Worm (Caenorhabditis elegans): Measurements from ENCODE around the gene F52H2.3.

The F52H2.3 gene

ce11 chrX:2553433-2553860, 12.6 kb upstream of the F52H2.3 start (continued):
- TF ChIP-seq unc-62 (GFP tag; optimal IDR thresholded peaks at IDR 0.05) (peak; percentile 29), nhr-237 (tag; optimal IDR thresholded peaks at IDR 0.05) (peak; percentile 12), sptf-1 (tag; optimal IDR thresholded peaks at IDR 0.05) (peak; percentile 80), lin-32 (GFP tag; optimal IDR thresholded peaks at IDR 0.05) (no peak)

- peak; percentile 8 for TF ChIP-seq unc-120 (tag; optimal IDR thresholded peaks at IDR 0.05; ENCODE audit: poor library complexity, severe bottlenecking)
- TF ChIP-seq nhr-76 (tag; optimal IDR thresholded peaks at IDR 0.05): no peak
- TF ChIP-seq elt-3 (tag; optimal IDR thresholded peaks at IDR 0.05): no peak
- TF ChIP-seq snpc-4 (tag; optimal IDR thresholded peaks at IDR 0.05): no peak
- TF ChIP-seq sptf-1 (tag; optimal IDR thresholded peaks at IDR 0.05): peak; percentile 40
- TF ChIP-seq sem-2 (GFP tag; optimal IDR thresholded peaks at IDR 0.05): no peak
- peak; percentile 88 for TF ChIP-seq nhr-2 (tag; optimal IDR thresholded peaks at IDR 0.05)
- no peak for TF ChIP-seq unc-62 (GFP tag; optimal IDR thresholded peaks at IDR 0.05)
- TF ChIP-seq mab-5 (tag; optimal IDR thresholded peaks at IDR 0.05): no peak
- TF ChIP-seq mep-1 (tag; optimal IDR thresholded peaks at IDR 0.05): peak; percentile 16
- TF ChIP-seq lin-32 (GFP tag; optimal IDR thresholded peaks at IDR 0.05): no peak
- peak; percentile 49 for TF ChIP-seq drap-1 (GFP tag; optimal IDR thresholded peaks at IDR 0.05)
- no peak for TF ChIP-seq ces-1 (GFP tag; optimal IDR thresholded peaks at IDR 0.05)
- TF ChIP-seq nhr-28 (tag; optimal IDR thresholded peaks at IDR 0.05): no peak
- TF ChIP-seq mls-2 (tag; optimal IDR thresholded peaks at IDR 0.05): peak; percentile 71
- peak; percentile 10 for TF ChIP-seq cnd-1 (tag; optimal IDR thresholded peaks at IDR 0.05)
- TF ChIP-seq ham-2 (GFP tag; optimal IDR thresholded peaks at IDR 0.05): no peak
- no peak for TF ChIP-seq blmp-1 (tag; optimal IDR thresholded peaks at IDR 0.05)
- no peak for TF ChIP-seq zip-8 (tag; optimal IDR thresholded peaks at IDR 0.05)
- TF ChIP-seq lin-13 (tag; optimal IDR thresholded peaks at IDR 0.05): no peak
These were observed 11.4 kb upstream of the F52H2.3 start, which contains the start of gene aat-3 for ce11 chrX:2552210-2552674. TSS of gene aat-3 (plus strand) at chrX:2552260.

ce11 chrX:2551450-2551849, 10.6 kb upstream of the F52H2.3 start:
- TF ChIP-seq unc-62 (GFP tag; optimal IDR thresholded peaks at IDR 0.05) (no peak), elt-3 (tag; optimal IDR thresholded peaks at IDR 0.05) (no peak)

ce11 chrX:2550665-2551064, 9.8 kb upstream of the F52H2.3 start:
- TF ChIP-seq ces-1 (GFP tag; optimal IDR thresholded peaks at IDR 0.05) (peak; percentile 1), M03D4.4 (tag; optimal IDR thresholded peaks at IDR 0.05) (no peak)

- TF ChIP-seq sem-2 (GFP tag; optimal IDR thresholded peaks at IDR 0.05): peak; percentile 85
- peak; percentile 92 for TF ChIP-seq sptf-1 (tag; optimal IDR thresholded peaks at IDR 0.05)
- peak; percentile 82 for TF ChIP-seq flh-1 (GFP tag; optimal IDR thresholded peaks at IDR 0.05)
- no peak for TF ChIP-seq elt-1 (tag; optimal IDR thresholded peaks at IDR 0.05; ENCODE audit: borderline replicate concordance, insufficient read depth)
- TF ChIP-seq nhr-76 (tag; optimal IDR thresholded peaks at IDR 0.05): no peak
- TF ChIP-seq zip-8 (tag; optimal IDR thresholded peaks at IDR 0.05): no peak
- no peak for TF ChIP-seq elt-3 (tag; optimal IDR thresholded peaks at IDR 0.05)
- TF ChIP-seq mab-5 (tag; optimal IDR thresholded peaks at IDR 0.05): no peak
- TF ChIP-seq ham-2 (GFP tag; optimal IDR thresholded peaks at IDR 0.05): peak; percentile 90
- TF ChIP-seq ceh-43 (GFP tag; optimal IDR thresholded peaks at IDR 0.05): peak; percentile 84
- peak; percentile 86 for TF ChIP-seq unc-120 (tag; optimal IDR thresholded peaks at IDR 0.05; ENCODE audit: poor library complexity, severe bottlenecking)
- TF ChIP-seq M03D4.4 (tag; optimal IDR thresholded peaks at IDR 0.05): peak; percentile 89
- TF ChIP-seq mls-2 (tag; optimal IDR thresholded peaks at IDR 0.05): peak; percentile 94
- peak; percentile 90 for TF ChIP-seq drap-1 (GFP tag; optimal IDR thresholded peaks at IDR 0.05)
- peak; percentile 93 for TF ChIP-seq cnd-1 (tag; optimal IDR thresholded peaks at IDR 0.05)
- TF ChIP-seq nhr-2 (tag; optimal IDR thresholded peaks at IDR 0.05): no peak
- TF ChIP-seq lin-32 (GFP tag; optimal IDR thresholded peaks at IDR 0.05): peak; percentile 82
- peak; percentile 34 for TF ChIP-seq mep-1 (tag; optimal IDR thresholded peaks at IDR 0.05)
- TF ChIP-seq nhr-28 (tag; optimal IDR thresholded peaks at IDR 0.05): no peak
- no peak for TF ChIP-seq unc-39 (tag; optimal IDR thresholded peaks at IDR 0.05)
- TF ChIP-seq lsy-2 (tag; optimal IDR thresholded peaks at IDR 0.05): no peak
- TF ChIP-seq nhr-12 (tag; optimal IDR thresholded peaks at IDR 0.05): no peak
- peak; percentile 41 for TF ChIP-seq nhr-237 (tag; optimal IDR thresholded peaks at IDR 0.05)
- TF ChIP-seq ces-1 (GFP tag; optimal IDR thresholded peaks at IDR 0.05): no peak
- no peak for TF ChIP-seq blmp-1 (tag; optimal IDR thresholded peaks at IDR 0.05)
- peak; percentile 50 for TF ChIP-seq tbx-8 (GFP tag; optimal IDR thresholded peaks at IDR 0.05)
- TF ChIP-seq ceh-39 (tag; optimal IDR thresholded peaks at IDR 0.05): no peak
- TF ChIP-seq hlh-1 (tag; optimal IDR thresholded peaks at IDR 0.05): peak; percentile 69
- peak; percentile 78 for TF ChIP-seq bed-3 (GFP tag; optimal IDR thresholded peaks at IDR 0.05)
- TF ChIP-seq ceh-83 (GFP tag; optimal IDR thresholded peaks at IDR 0.05): peak; percentile 95
- TF ChIP-seq unc-62 (GFP tag; optimal IDR thresholded peaks at IDR 0.05): peak; percentile 59
- no peak for TF ChIP-seq ztf-11 (tag; optimal IDR thresholded peaks at IDR 0.05)
- TF ChIP-seq snpc-4 (tag; optimal IDR thresholded peaks at IDR 0.05): no peak
- peak; percentile 33 for TF ChIP-seq pha-4 (tag; optimal IDR thresholded peaks at IDR 0.05)
- peak; percentile 16 for TF ChIP-seq lin-13 (tag; optimal IDR thresholded peaks at IDR 0.05)
These were observed 8.5 kb upstream of the F52H2.3 start for ce11 chrX:2549322-2549721.
